Fruit fly (Drosophila melanogaster) whole organism, embryonic: Measurements from ENCODE around the gene CG15362.

Experiments
- B-H1 ChIP-seq: fragments of 200-800 bp; sonication (Bioruptor generic); IDR thresholded peaks from 3 replicates; pipeline ENCODE4 v1.3.6; 2022; ENCODE audit warnings: missing biosample characterization, missing genetic modification characterization
- Bgb ChIP-seq: fragments of 200-800 bp; sonication (Bioruptor generic); IDR thresholded peaks from 2 replicates; pipeline ENCODE4 v1.3.6; 2022; ENCODE audit warnings: missing biosample characterization, missing genetic modification characterization; ENCODE audit not compliant: partially characterized antibody
- Bteb2 ChIP-seq: fragments of 200-800 bp; sonication (Bioruptor generic); optimal IDR thresholded peaks from 2 replicates; lab custom pipeline; 2016; ENCODE audit warnings: missing biosample characterization, missing genetic modification characterization
- CG10147 ChIP-seq: fragments of 200-800 bp; sonication (Bioruptor generic); optimal IDR thresholded peaks from 2 replicates; lab custom pipeline; 2019; ENCODE audit warnings: missing biosample characterization, mild to moderate bottlenecking, missing genetic modification characterization, moderate library complexity
- CG10366 ChIP-seq: fragments of 200-800 bp; sonication (Bioruptor generic); IDR thresholded peaks from 2 replicates; pipeline ENCODE4 v1.3.6; 2022; ENCODE audit warnings: missing biosample characterization, missing genetic modification characterization
- CG10462 ChIP-seq: fragments of 200-800 bp; sonication (Bioruptor generic); optimal IDR thresholded peaks from 2 replicates; lab custom pipeline; 2016; ENCODE audit warnings: missing biosample characterization, missing genetic modification characterization
- CG13296 ChIP-seq: fragments of 200-800 bp; sonication (Bioruptor generic); optimal IDR thresholded peaks from 3 replicates; lab custom pipeline; 2018; ENCODE audit warnings: missing biosample characterization, mild to moderate bottlenecking, missing genetic modification characterization
- CG13894 ChIP-seq: fragments of 200-800 bp; sonication (Bioruptor generic); optimal IDR thresholded peaks from 3 replicates; lab custom pipeline; 2018; ENCODE audit warnings: missing biosample characterization, mild to moderate bottlenecking, missing genetic modification characterization, moderate library complexity
- CG14710 ChIP-seq: fragments of 200-800 bp; sonication (Bioruptor generic); optimal IDR thresholded peaks from 3 replicates; lab custom pipeline; 2019; ENCODE audit warnings: missing biosample characterization, mild to moderate bottlenecking, missing genetic modification characterization, moderate library complexity
- CG1602 ChIP-seq: fragments of 200-800 bp; sonication (Bioruptor generic); optimal IDR thresholded peaks from 3 replicates; lab custom pipeline; 2016; ENCODE audit warnings: missing biosample characterization, missing genetic modification characterization
- CG17361 ChIP-seq: fragments of 200-800 bp; sonication (Bioruptor generic); IDR thresholded peaks from 3 replicates; pipeline ENCODE4 v1.3.6; 2022; ENCODE audit warnings: missing biosample characterization, missing genetic modification characterization
- CG17385 ChIP-seq: fragments of 200-800 bp; sonication (Bioruptor generic); optimal IDR thresholded peaks from 3 replicates; lab custom pipeline; 2018; ENCODE audit warnings: missing biosample characterization, mild to moderate bottlenecking, missing genetic modification characterization
- CG1832 ChIP-seq: fragments of 200-800 bp; sonication (Bioruptor generic); optimal IDR thresholded peaks from 2 replicates; lab custom pipeline; 2017; ENCODE audit warnings: missing biosample characterization, mild to moderate bottlenecking, missing genetic modification characterization, inconsistent platforms
- CG2129 ChIP-seq: fragments of 200-800 bp; sonication (Bioruptor generic); IDR thresholded peaks from 2 replicates; pipeline ENCODE4 v1.3.6; 2022; ENCODE audit warnings: missing biosample characterization, missing genetic modification characterization; ENCODE audit not compliant: partially characterized antibody
- CG6254 ChIP-seq: fragments of 200-800 bp; sonication (Bioruptor generic); optimal IDR thresholded peaks from 3 replicates; lab custom pipeline; 2017; ENCODE audit warnings: mild to moderate bottlenecking, missing biosample characterization, missing genetic modification reagents, missing genetic modification characterization
- CG6689 ChIP-seq: fragments of 200-800 bp; sonication (Bioruptor generic); IDR thresholded peaks from 2 replicates; pipeline ENCODE4 v1.3.6; 2022; ENCODE audit warnings: missing biosample characterization, missing genetic modification characterization
- CG8290 ChIP-seq, 3 experiments: fragments of 200-800 bp; sonication (Bioruptor generic); optimal IDR thresholded peaks; 2 replicates each; lab custom pipeline; 2016 to 2019; ENCODE audit warnings: missing biosample characterization in 3 of 3, missing genetic modification characterization in 3 of 3, mild to moderate bottlenecking in 2 of 3, moderate library complexity in 1 of 3
- CG9817 ChIP-seq: fragments of 200-800 bp; sonication (Bioruptor generic); optimal IDR thresholded peaks from 2 replicates; lab custom pipeline; 2018; ENCODE audit warnings: missing biosample characterization, mild to moderate bottlenecking, missing genetic modification characterization, moderate library complexity
- CG9876 ChIP-seq: fragments of 200-800 bp; sonication (Bioruptor generic); optimal IDR thresholded peaks from 2 replicates; lab custom pipeline; 2016; ENCODE audit warnings: missing biosample characterization, missing genetic modification characterization
- CG9932 ChIP-seq: fragments of 200-800 bp; sonication (Bioruptor generic); IDR thresholded peaks from 2 replicates; pipeline ENCODE4 v1.3.6; 2022; ENCODE audit warnings: missing biosample characterization, missing genetic modification characterization
- Camta ChIP-seq: fragments of 200-800 bp; sonication (Bioruptor generic); optimal IDR thresholded peaks from 2 replicates; lab custom pipeline; 2016; ENCODE audit warnings: missing biosample characterization, missing genetic modification characterization
- E2f2 ChIP-seq: fragments of 200-800 bp; sonication (Bioruptor generic); IDR thresholded peaks from 2 replicates; pipeline ENCODE4 v1.3.6; 2022; ENCODE audit warnings: missing biosample characterization, missing genetic modification characterization
- H15 ChIP-seq: fragments of 200-800 bp; sonication (Bioruptor generic); IDR thresholded peaks from 3 replicates; pipeline ENCODE4 v1.3.6; 2022; ENCODE audit warnings: missing biosample characterization, missing genetic modification characterization
- Hand ChIP-seq: fragments of 200-800 bp; sonication (Bioruptor generic); optimal IDR thresholded peaks from 2 replicates; lab custom pipeline; 2017; ENCODE audit warnings: mild to moderate bottlenecking, missing biosample characterization, missing genetic modification reagents, missing genetic modification characterization
- Hr51 ChIP-seq, 2 experiments: fragments of 200-800 bp; sonication (Bioruptor generic); optimal IDR thresholded peaks; 2 replicates in 1 of 2; 3 replicates in 1 of 2; lab custom pipeline; 2016 to 2018; ENCODE audit warnings: missing biosample characterization in 2 of 2, missing genetic modification characterization in 2 of 2, mild to moderate bottlenecking in 1 of 2, moderate library complexity in 1 of 2
- Kr ChIP-seq: fragments of 200-800 bp; sonication (Bioruptor generic); optimal IDR thresholded peaks from 2 replicates; lab custom pipeline; 2017; ENCODE audit warnings: missing biosample characterization, mild to moderate bottlenecking, missing genetic modification characterization
- Mad ChIP-seq: fragments of 200-800 bp; sonication (Bioruptor generic); optimal IDR thresholded peaks from 2 replicates; lab custom pipeline; 2016; ENCODE audit warnings: missing biosample characterization, missing genetic modification characterization
- Pdp1 ChIP-seq, 2 experiments: fragments of 200-800 bp; sonication (Bioruptor generic); optimal IDR thresholded peaks; 3 replicates each; lab custom pipeline; 2016; ENCODE audit warnings: missing biosample characterization in 2 of 2, missing genetic modification characterization in 2 of 2, mild to moderate bottlenecking in 1 of 2, moderate library complexity in 1 of 2
- Rx ChIP-seq: fragments of 200-800 bp; sonication (Bioruptor generic); IDR thresholded peaks from 2 replicates; pipeline ENCODE4 v1.3.6; 2022; ENCODE audit warnings: missing biosample characterization, missing genetic modification characterization
- Sox102F ChIP-seq: fragments of 200-800 bp; sonication (Bioruptor generic); optimal IDR thresholded peaks from 2 replicates; lab custom pipeline; 2018; ENCODE audit warnings: missing biosample characterization, mild to moderate bottlenecking, missing genetic modification characterization, moderate library complexity
- Sry-β ChIP-seq: fragments of 200-800 bp; sonication (Bioruptor generic); optimal IDR thresholded peaks from 2 replicates; lab custom pipeline; 2018; ENCODE audit warnings: missing biosample characterization, mild to moderate bottlenecking, missing genetic modification characterization, moderate library complexity
- Trl ChIP-seq, 3 experiments: fragments of >200 bp in 2 of 3; fragments of 200-800 bp in 1 of 3; sonication (Bioruptor generic) in 1 of 3; optimal IDR thresholded peaks; 2 replicates in 1 of 3; 3 replicates in 2 of 3; lab custom pipeline; 2016 to 2017; ENCODE audit warnings: missing biosample characterization in 1 of 3, missing genetic modification characterization in 1 of 3
- abd-A ChIP-seq: fragments of 200-800 bp; sonication (Bioruptor generic); optimal IDR thresholded peaks from 3 replicates; lab custom pipeline; 2019; ENCODE audit warnings: missing biosample characterization, mild to moderate bottlenecking, missing genetic modification characterization, moderate library complexity
- ato ChIP-seq: fragments of 200-800 bp; sonication (Bioruptor generic); IDR thresholded peaks from 2 replicates; pipeline ENCODE4 v1.3.6; 2022; ENCODE audit warnings: missing biosample characterization, missing genetic modification characterization; ENCODE audit not compliant: partially characterized antibody
- bcd ChIP-seq: fragments of 200-800 bp; sonication (Bioruptor generic); optimal IDR thresholded peaks from 2 replicates; lab custom pipeline; 2017; ENCODE audit warnings: missing biosample characterization, mild to moderate bottlenecking, missing genetic modification characterization
- cg ChIP-seq: fragments of 200-800 bp; sonication (Bioruptor generic); optimal IDR thresholded peaks from 3 replicates; lab custom pipeline; 2019; ENCODE audit warnings: missing biosample characterization, mild to moderate bottlenecking, missing genetic modification characterization, moderate library complexity
- ci ChIP-seq: fragments of 200-800 bp; sonication (Bioruptor generic); IDR thresholded peaks from 3 replicates; pipeline ENCODE4 v1.3.6; 2022; ENCODE audit warnings: missing biosample characterization, missing genetic modification characterization
- dm ChIP-seq: fragments of 200-800 bp; sonication (Bioruptor generic); optimal IDR thresholded peaks from 3 replicates; lab custom pipeline; 2016; ENCODE audit warnings: missing biosample characterization, missing genetic modification characterization
- esg ChIP-seq: fragments of 200-800 bp; sonication (Bioruptor generic); conservative IDR thresholded peaks from 2 replicates; pipeline ENCODE4 v1.3.6; 2022; ENCODE audit warnings: missing biosample characterization, missing genetic modification characterization
- fd102C ChIP-seq: fragments of 200-800 bp; sonication (Bioruptor generic); optimal IDR thresholded peaks from 2 replicates; lab custom pipeline; 2018; ENCODE audit warnings: missing biosample characterization, mild to moderate bottlenecking, missing genetic modification characterization, moderate library complexity
- fu2 ChIP-seq: fragments of 200-800 bp; sonication (Bioruptor generic); optimal IDR thresholded peaks from 2 replicates; lab custom pipeline; 2016; ENCODE audit warnings: missing biosample characterization, missing genetic modification characterization
- grn ChIP-seq: fragments of 200-800 bp; sonication (Bioruptor generic); optimal IDR thresholded peaks from 3 replicates; lab custom pipeline; 2017; ENCODE audit warnings: missing biosample characterization, missing genetic modification characterization
- kah ChIP-seq: fragments of 200-800 bp; sonication (Bioruptor generic); optimal IDR thresholded peaks from 2 replicates; lab custom pipeline; 2018; ENCODE audit warnings: missing biosample characterization, mild to moderate bottlenecking, missing genetic modification characterization
- luna ChIP-seq: fragments of 200-800 bp; sonication (Bioruptor generic); optimal IDR thresholded peaks from 2 replicates; lab custom pipeline; 2016; ENCODE audit warnings: missing biosample characterization, missing genetic modification characterization
- mam ChIP-seq: fragments of 200-800 bp; sonication (Bioruptor generic); optimal IDR thresholded peaks from 3 replicates; lab custom pipeline; 2016; ENCODE audit warnings: missing biosample characterization, missing genetic modification characterization
- pan ChIP-seq, 4 experiments: fragments of >200 bp in 3 of 4; fragments of 200-800 bp in 1 of 4; sonication (Bioruptor generic) in 1 of 4; optimal IDR thresholded peaks in 3 of 4; IDR thresholded peaks in 1 of 4; 2 replicates each; pipeline versions ENCODE4 v1.3.6 to Lab custom; 2017 to 2022; ENCODE audit warnings: missing biosample characterization in 2 of 4, missing genetic modification characterization in 2 of 4, mixed read lengths in 1 of 4
- phol ChIP-seq: fragments of 200-800 bp; sonication (Bioruptor generic); optimal IDR thresholded peaks from 3 replicates; lab custom pipeline; 2018; ENCODE audit warnings: missing biosample characterization, mild to moderate bottlenecking, missing genetic modification characterization, moderate library complexity
- pros ChIP-seq: fragments of 200-800 bp; sonication (Bioruptor generic); optimal IDR thresholded peaks from 3 replicates; lab custom pipeline; 2019; ENCODE audit warnings: missing biosample characterization, mild to moderate bottlenecking, missing genetic modification characterization, moderate library complexity
- repo ChIP-seq: fragments of 200-800 bp; sonication (Bioruptor generic); optimal IDR thresholded peaks from 2 replicates; lab custom pipeline; 2016; ENCODE audit warnings: missing biosample characterization, missing genetic modification characterization
- ssp ChIP-seq: fragments of 200-800 bp; sonication (Bioruptor generic); IDR thresholded peaks from 2 replicates; pipeline ENCODE4 v1.3.6; 2022; ENCODE audit warnings: missing biosample characterization, missing genetic modification characterization

Gene CG15362

DNA sequence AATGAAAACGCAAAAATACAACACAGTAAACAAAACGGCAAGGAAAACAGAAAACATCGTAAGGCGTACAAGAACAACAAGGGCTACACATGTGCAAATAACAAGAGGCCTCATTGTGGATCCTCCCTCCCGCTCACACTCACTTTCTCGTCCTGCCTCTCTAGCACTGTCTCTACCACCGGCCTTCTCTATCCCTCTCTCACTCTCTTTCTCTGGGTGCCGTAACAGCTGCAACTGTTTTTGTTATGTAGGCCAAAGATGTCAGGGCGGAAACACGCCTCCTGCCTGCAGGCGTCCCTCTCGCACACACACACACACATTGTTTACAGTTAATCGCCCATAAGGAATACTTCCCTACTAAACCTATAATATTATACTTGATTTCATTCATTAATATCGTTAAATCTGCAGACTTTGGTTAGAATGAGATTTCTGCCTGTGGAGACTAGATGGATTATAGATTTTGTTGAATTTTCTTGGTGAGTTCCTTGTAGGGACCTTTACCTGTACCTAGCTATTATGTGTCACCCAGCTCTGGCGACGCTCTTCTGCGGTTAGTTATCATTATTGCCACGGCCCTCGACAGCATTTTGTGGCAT lies 33.0 kb downstream of the CG15362 start (continued):
- TF ChIP-seq dm (GFP tag; lab: Kevin White, UChicago) (no peak), luna (GFP tag; lab: Kevin White, UChicago) (no peak), CG9932 (GFP tag; lab: Robert Waterston, UW) (no peak), Bteb2 (no peak), CG17361 (GFP tag; lab: Robert Waterston, UW) (no peak), kah (GFP tag; lab: Kevin White, UChicago) (no peak), Pdp1 (GFP tag; optimal IDR thresholded peaks at IDR 0.05; lab: Kevin White, UChicago) (peak in 1 of 2 experiments; percentile 12), Hand (no peak), CG10462 (no peak), CG13894 (peak; percentile 21), ato (no peak), phol (tag; lab: Kevin White, UChicago) (peak; percentile 5), Camta (GFP tag; lab: Kevin White, UChicago) (no peak), mam (no peak), Sry-β (GFP tag; lab: Kevin White, UChicago) (no peak), Kr (GFP tag; lab: Kevin White, UChicago) (no peak), pan (optimal IDR thresholded peaks at IDR 0.05; lab: Kevin White, UChicago) (no peak), pan (GFP tag; optimal IDR thresholded peaks at IDR 0.05 in 1 of 2, IDR thresholded peaks at IDR 0.05 in 1 of 2) (no peak), CG1832 (GFP tag; lab: Kevin White, UChicago) (peak; percentile 75), repo (GFP tag; lab: Kevin White, UChicago) (no peak), CG2129 (GFP tag; lab: Robert Waterston, UW) (no peak), grn (GFP tag; lab: Kevin White, UChicago) (no peak), fu2 (GFP tag; lab: Kevin White, UChicago) (no peak), CG9876 (no peak), CG9817 (tag; lab: Kevin White, UChicago) (no peak), H15 (GFP tag; lab: Robert Waterston, UW) (no peak), CG6254 (GFP tag; lab: Kevin White, UChicago) (no peak), CG6689 (GFP tag; lab: Robert Waterston, UW) (no peak), fd102C (GFP tag; lab: Kevin White, UChicago) (peak; percentile 5), Trl (optimal IDR thresholded peaks at IDR 0.05; lab: Kevin White, UChicago) (peak; percentile 12 to 39), Trl (GFP tag; optimal IDR thresholded peaks at IDR 0.05; lab: Kevin White, UChicago) (no peak), Mad (no peak), CG1602 (GFP tag; lab: Kevin White, UChicago) (no peak), CG14710 (tag; lab: Kevin White, UChicago) (no peak), abd-A (tag; lab: Kevin White, UChicago) (no peak), Hr51 (GFP tag; optimal IDR thresholded peaks at IDR 0.05; lab: Kevin White, UChicago) (no peak), Bgb (GFP tag; lab: Robert Waterston, UW) (no peak)
- TF ChIP-seq, all 482 proteins: peak for 32

DNA sequence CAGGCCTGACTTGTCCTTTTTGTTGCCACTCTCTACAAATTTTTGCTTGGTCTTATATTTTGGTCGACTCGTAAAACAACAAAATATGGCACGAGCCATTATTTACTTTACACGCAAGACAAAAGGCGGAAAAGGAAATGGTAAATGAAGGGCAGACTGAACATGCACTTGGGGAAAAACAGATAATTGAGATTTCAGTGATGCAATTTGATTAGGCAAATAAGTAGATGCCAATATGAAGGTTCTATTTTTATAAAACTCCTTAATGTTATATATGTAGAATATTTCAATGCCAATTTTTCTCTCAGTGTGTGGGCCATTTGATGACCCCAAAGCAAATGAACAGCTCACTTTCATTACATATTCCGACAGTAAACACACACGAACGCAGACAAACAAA lies 34.2 kb downstream of the CG15362 start:
- TF ChIP-seq ci (GFP tag; lab: Robert Waterston, UW) (no peak), cg (GFP tag; lab: Kevin White, UChicago) (no peak), CG8290 (GFP tag; optimal IDR thresholded peaks at IDR 0.05; lab: Kevin White, UChicago) (no peak), CG8290 (tag; optimal IDR thresholded peaks at IDR 0.05; lab: Kevin White, UChicago) (no peak), E2f2 (GFP tag; lab: Robert Waterston, UW) (no peak), Sox102F (GFP tag; lab: Kevin White, UChicago) (no peak), CG13296 (GFP tag; lab: Kevin White, UChicago) (peak; percentile 15), Rx (no peak), pros (GFP tag; lab: Kevin White, UChicago) (no peak), B-H1 (GFP tag; lab: Robert Waterston, UW) (no peak), esg (GFP tag; lab: Robert Waterston, UW) (0 out of 2 replicates have a peak, but pooled peaks have one; percentile 13), CG10147 (GFP tag; lab: Kevin White, UChicago) (peak; percentile 11), CG10366 (GFP tag; lab: Robert Waterston, UW) (no peak), CG17385 (no peak), bcd (GFP tag; lab: Kevin White, UChicago) (no peak), ssp (GFP tag; lab: Robert Waterston, UW) (no peak), CG1602 (GFP tag; lab: Kevin White, UChicago) (no peak)
